Fruit fly (Drosophila melanogaster): ENCODE data around the gene Mcm2.

Gene Mcm2

DNA sequence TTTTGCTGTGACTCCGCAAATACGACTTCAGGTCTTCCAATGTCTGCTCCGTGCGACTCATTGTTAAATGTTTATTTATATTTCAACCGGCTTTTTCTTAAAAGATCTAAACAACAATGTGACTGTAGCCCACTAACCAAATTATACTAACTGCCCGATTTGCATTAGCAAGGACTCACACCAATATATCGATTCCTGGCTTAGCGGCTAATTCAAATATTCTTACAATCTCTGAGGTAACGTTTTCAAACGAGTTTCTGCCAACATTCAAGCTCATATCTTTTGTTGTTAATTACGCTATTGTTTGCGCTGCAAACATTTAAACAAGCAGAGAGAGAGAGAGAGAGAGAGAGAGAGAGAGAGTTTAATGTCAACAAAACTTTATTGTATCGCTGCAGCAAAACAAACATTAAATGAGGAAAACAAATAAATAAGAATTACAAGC is 43.8 kb downstream of the Mcm2 start, which contains the start of gene tex (continued):
- no peak for TF ChIP-seq CG6683 (GFP tag; optimal IDR thresholded peaks at IDR 0.05)
- no peak for TF ChIP-seq Fer2 (tag; optimal IDR thresholded peaks at IDR 0.05)
- peak in 1 of 2 experiments; percentile 80 for TF ChIP-seq Eip74EF (GFP tag; optimal IDR thresholded peaks at IDR 0.05)
- TF ChIP-seq unpg (GFP tag; optimal IDR thresholded peaks at IDR 0.05): peak; percentile 38
- TF ChIP-seq Nf-YC (tag; optimal IDR thresholded peaks at IDR 0.05): no peak
- no peak for TF ChIP-seq Abd-B (GFP tag; optimal IDR thresholded peaks at IDR 0.05)
- TF ChIP-seq CG3847 (GFP tag; IDR thresholded peaks at IDR 0.05): no peak
- TF ChIP-seq CG8359 (GFP tag; optimal IDR thresholded peaks at IDR 0.05; ENCODE audit: borderline replicate concordance): peak; percentile 46
- TF ChIP-seq Lim3 (GFP tag; IDR thresholded peaks at IDR 0.05): no peak
- TF ChIP-seq Ets97D (GFP tag; optimal IDR thresholded peaks at IDR 0.05): peak; percentile 41
- no peak for TF ChIP-seq CG13775 (GFP tag; optimal IDR thresholded peaks at IDR 0.05)
- no peak for TF ChIP-seq CG9932 (GFP tag; IDR thresholded peaks at IDR 0.05)
- no peak for TF ChIP-seq bowl (GFP tag; IDR thresholded peaks at IDR 0.05)
- TF ChIP-seq Hand (GFP tag; optimal IDR thresholded peaks at IDR 0.05): no peak
- TF ChIP-seq CG17328 (GFP tag; IDR thresholded peaks at IDR 0.05): no peak
- TF ChIP-seq ab (GFP tag; optimal IDR thresholded peaks at IDR 0.05): no peak
- peak; percentile 55 for TF ChIP-seq CG15601 (tag; optimal IDR thresholded peaks at IDR 0.05)
- no peak for TF ChIP-seq sc (optimal IDR thresholded peaks at IDR 0.05)
- TF ChIP-seq sc (GFP tag; optimal IDR thresholded peaks at IDR 0.05): peak; percentile 15
- peak; percentile 3 for TF ChIP-seq fd96Cb (tag; optimal IDR thresholded peaks at IDR 0.05)
- TF ChIP-seq vfl (GFP tag; optimal IDR thresholded peaks at IDR 0.05): no peak
- peak in 1 of 2 experiments; percentile 14 for TF ChIP-seq chif (GFP tag; optimal IDR thresholded peaks at IDR 0.05)
- TF ChIP-seq HmgZ (tag; optimal IDR thresholded peaks at IDR 0.05): peak; percentile 58
- TF ChIP-seq CG2875 (GFP tag; optimal IDR thresholded peaks at IDR 0.05): peak; percentile 82
- peak; percentile 94 for TF ChIP-seq sens (GFP tag)
- TF ChIP-seq pzg (GFP tag; optimal IDR thresholded peaks at IDR 0.05): peak; percentile 89
- peak in 1 of 2 experiments; percentile 76 for TF ChIP-seq Pdp1 (GFP tag; optimal IDR thresholded peaks at IDR 0.05)
- TF ChIP-seq CG34422 (GFP tag; IDR thresholded peaks at IDR 0.05): peak; percentile 65; the same call in 1 of the 3 replicates
- no peak for TF ChIP-seq CG18011 (GFP tag; optimal IDR thresholded peaks at IDR 0.05)
- TF ChIP-seq YL-1 (GFP tag; optimal IDR thresholded peaks at IDR 0.05): peak; percentile 23
- TF ChIP-seq CG17802 (tag; optimal IDR thresholded peaks at IDR 0.05): no peak
- no peak for TF ChIP-seq eyg (GFP tag; optimal IDR thresholded peaks at IDR 0.05)
- no peak for TF ChIP-seq ash1 (GFP tag; optimal IDR thresholded peaks at IDR 0.05)
- TF ChIP-seq prd (optimal IDR thresholded peaks at IDR 0.05): no peak
- no peak for TF ChIP-seq prd (GFP tag; IDR thresholded peaks at IDR 0.05)
- TF ChIP-seq en (GFP tag; optimal IDR thresholded peaks at IDR 0.05): no peak
- no peak for TF ChIP-seq CG12155 (GFP tag; optimal IDR thresholded peaks at IDR 0.05)
- no peak for TF ChIP-seq Chrac-16 (GFP tag; optimal IDR thresholded peaks at IDR 0.05)
- no peak for TF ChIP-seq hth (optimal IDR thresholded peaks at IDR 0.05)
- peak; percentile 26 for TF ChIP-seq Sin3A (optimal IDR thresholded peaks at IDR 0.05)
- TF ChIP-seq fd3F (GFP tag; optimal IDR thresholded peaks at IDR 0.05): no peak
- no peak for TF ChIP-seq inv (GFP tag; IDR thresholded peaks at IDR 0.05; ENCODE audit: partially characterized antibody)
- no peak for TF ChIP-seq Doc2 (GFP tag; IDR thresholded peaks at IDR 0.05)
- TF ChIP-seq CG2678 (tag; optimal IDR thresholded peaks at IDR 0.05): no peak
- no peak for TF ChIP-seq Aef1 (GFP tag; IDR thresholded peaks at IDR 0.05)
- TF ChIP-seq klu (GFP tag; IDR thresholded peaks at IDR 0.05): no peak
- peak; percentile 4 for TF ChIP-seq slp2 (GFP tag; optimal IDR thresholded peaks at IDR 0.05)
- no peak for TF ChIP-seq usp (GFP tag; optimal IDR thresholded peaks at IDR 0.05)
- peak; percentile 26 for TF ChIP-seq grn (GFP tag; optimal IDR thresholded peaks at IDR 0.05)
- no peak for TF ChIP-seq Hmx (GFP tag; optimal IDR thresholded peaks at IDR 0.05)
- TF ChIP-seq hb (GFP tag; IDR thresholded peaks at IDR 0.05; ENCODE audit: partially characterized antibody): no peak
- no peak for TF ChIP-seq D19B (GFP tag; optimal IDR thresholded peaks at IDR 0.05)

All from whole organism, embryonic.